Worm (Caenorhabditis elegans): ENCODE results near the gene Y54G2A.19.

Gene Y54G2A.19

DNA sequence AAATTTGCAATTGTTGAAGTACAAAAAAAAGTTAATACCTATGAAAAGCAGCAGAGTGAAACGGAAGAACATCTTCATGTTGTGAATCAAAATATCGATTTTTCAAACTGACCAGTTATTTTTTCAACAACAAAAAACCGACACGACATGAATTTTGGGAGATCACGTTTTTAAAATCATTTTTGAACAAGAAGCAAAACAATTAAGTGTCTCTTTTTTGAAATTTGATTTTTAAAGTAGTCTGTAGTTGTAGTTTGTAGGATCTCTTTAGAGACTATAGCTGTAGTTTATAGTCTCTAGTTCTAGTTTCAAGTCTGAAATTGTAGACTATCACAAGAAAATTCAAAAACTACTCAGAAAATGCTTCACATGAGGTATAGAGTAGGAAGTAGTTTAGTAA, 50.6 kb downstream of the Y54G2A.19 start, which contains the start of gene Y54G2A.15:
Y54G2A.15 (minus strand) TSS at position 101 of the 400 bp plus-strand sequence.
- no peak for TF ChIP-seq unc-55 (GFP tag; optimal IDR thresholded peaks at IDR 0.05)
- TF ChIP-seq nhr-12 (tag; optimal IDR thresholded peaks at IDR 0.05), result no peak
- TF ChIP-seq sma-9 (GFP tag; optimal IDR thresholded peaks at IDR 0.05), result no peak
- no peak for TF ChIP-seq sma-9 (tag; optimal IDR thresholded peaks at IDR 0.05)
- TF ChIP-seq F13H6.1 (tag; optimal IDR thresholded peaks at IDR 0.05), result no peak
- no peak for TF ChIP-seq gmeb-1 (tag; optimal IDR thresholded peaks at IDR 0.05)
- TF ChIP-seq lin-39 (tag; optimal IDR thresholded peaks at IDR 0.05), result no peak
- no peak for TF ChIP-seq nhr-11 (tag; optimal IDR thresholded peaks at IDR 0.05)
- no peak for TF ChIP-seq peb-1 (tag; optimal IDR thresholded peaks at IDR 0.05)
- TF ChIP-seq nhr-6 (tag; optimal IDR thresholded peaks at IDR 0.05), result no peak
- no peak for TF ChIP-seq ztf-4 (tag; optimal IDR thresholded peaks at IDR 0.05)
- TF ChIP-seq ztf-11 (tag; optimal IDR thresholded peaks at IDR 0.05), result no peak
- no peak for TF ChIP-seq Y55F3AM.14 (GFP tag; optimal IDR thresholded peaks at IDR 0.05)
- no peak for TF ChIP-seq unc-62 (GFP tag; optimal IDR thresholded peaks at IDR 0.05)
- TF ChIP-seq mab-5 (tag; optimal IDR thresholded peaks at IDR 0.05), result no peak
- TF ChIP-seq fos-1 (tag; optimal IDR thresholded peaks at IDR 0.05), result no peak
- TF ChIP-seq ztf-1 (GFP tag; conservative IDR thresholded peaks at IDR 0.05), result no peak
- TF ChIP-seq lin-13 (GFP tag; optimal IDR thresholded peaks at IDR 0.05), result no peak
- no peak for TF ChIP-seq nhr-237 (tag; optimal IDR thresholded peaks at IDR 0.05)
- TF ChIP-seq nhr-77 (tag; optimal IDR thresholded peaks at IDR 0.05), result no peak
- TF ChIP-seq dmd-4 (tag; optimal IDR thresholded peaks at IDR 0.05), result no peak
